Comparison of ENCODE assay signal across 1 fruit fly cellular context in the genomic region with DNA sequence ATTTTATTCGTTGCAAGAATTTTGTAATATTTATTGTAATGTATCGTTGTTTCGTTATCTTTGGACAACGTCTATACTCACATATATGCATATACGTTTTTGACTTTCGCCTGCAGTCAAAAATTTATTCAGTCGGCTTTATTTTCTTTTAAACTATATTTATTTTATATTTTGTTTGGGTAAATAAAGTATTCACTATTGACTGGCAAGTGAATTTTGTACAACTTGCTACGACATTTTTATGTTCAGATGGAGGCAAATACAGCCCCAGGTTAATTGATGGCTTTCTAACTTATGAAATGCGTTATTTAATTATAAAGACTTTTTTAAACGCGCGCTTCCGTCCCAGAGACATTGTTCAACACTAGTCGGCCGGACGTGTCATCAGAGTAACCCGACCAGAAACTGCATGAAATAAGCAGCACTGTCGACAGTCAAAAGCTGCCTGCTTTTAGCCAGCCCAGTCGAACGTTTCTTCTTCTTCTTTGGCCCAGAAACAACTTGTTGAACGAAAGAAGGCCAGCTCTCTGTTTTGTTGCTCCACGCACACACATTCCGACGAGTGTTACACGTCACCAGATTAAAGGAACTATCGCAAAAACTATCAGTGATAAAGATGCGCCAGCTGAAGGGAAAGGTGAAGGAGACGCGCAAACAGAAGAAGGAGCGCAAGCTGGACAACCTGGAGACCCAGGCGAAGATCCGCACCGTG.
TF ChIP-seq lines count a peak whose summit lies in the region.

A gene (plus strand): TSS at position 498 of the 712 bp plus-strand sequence.

TF ChIP-seq in whole organism, embryonic, 481 proteins besides CTCF, POLR2A, EP300 and RAD21 (continued from another document and continues in another):
- TF ChIP-seq grn (GFP tag; optimal IDR thresholded peaks at IDR 0.05; lab: Kevin White, UChicago) (peak; percentile 18), Jarid2 (GFP tag; optimal IDR thresholded peaks at IDR 0.05; lab: Kevin White, UChicago) (peak; percentile 74), Dip3 (GFP tag; optimal IDR thresholded peaks at IDR 0.05; lab: Kevin White, UChicago) (peak; percentile 91), ftz-f1 (GFP tag; optimal IDR thresholded peaks at IDR 0.05; lab: Kevin White, UChicago) (peak; percentile 97), CG10366 (GFP tag; IDR thresholded peaks at IDR 0.05; lab: Robert Waterston, UW) (peak; percentile 82), BEAF-32 (GFP tag; optimal IDR thresholded peaks at IDR 0.05; lab: Kevin White, UChicago) (peak; percentile 72), lov (optimal IDR thresholded peaks at IDR 0.05; lab: Kevin White, UChicago) (no peak), lov (GFP tag; IDR thresholded peaks at IDR 0.05; lab: Robert Waterston, UW) (0 out of 3 replicates have a peak, but pooled peaks have one; percentile 71), odd (GFP tag; optimal IDR thresholded peaks at IDR 0.05; lab: Kevin White, UChicago) (no peak), HLH54F (GFP tag; optimal IDR thresholded peaks at IDR 0.05; lab: Kevin White, UChicago) (peak; percentile 94), CG11695 (GFP tag; IDR thresholded peaks at IDR 0.05; lab: Robert Waterston, UW) (no peak), CG6654 (GFP tag; optimal IDR thresholded peaks at IDR 0.05; lab: Kevin White, UChicago) (no peak), CG7987 (GFP tag; optimal IDR thresholded peaks at IDR 0.05; lab: Kevin White, UChicago) (peak; percentile 92), hth (optimal IDR thresholded peaks at IDR 0.05; lab: Kevin White, UChicago) (no peak), CG34376 (GFP tag; optimal IDR thresholded peaks at IDR 0.05; lab: Kevin White, UChicago) (peak; percentile 83), stwl (tag; optimal IDR thresholded peaks at IDR 0.05; lab: Kevin White, UChicago) (peak; percentile 96), grau (tag; optimal IDR thresholded peaks at IDR 0.05; lab: Kevin White, UChicago) (peak; percentile 70), Dad (GFP tag; optimal IDR thresholded peaks at IDR 0.05; lab: Kevin White, UChicago) (peak; percentile 91), run (tag; optimal IDR thresholded peaks at IDR 0.05; lab: Kevin White, UChicago) (no peak), CG32532 (GFP tag; IDR thresholded peaks at IDR 0.05; lab: Robert Waterston, UW) (peak; percentile 88), CG9817 (tag; optimal IDR thresholded peaks at IDR 0.05; lab: Kevin White, UChicago) (peak; percentile 92), Camta (GFP tag; optimal IDR thresholded peaks at IDR 0.05; lab: Kevin White, UChicago) (peak; percentile 83), sd (tag; optimal IDR thresholded peaks at IDR 0.05; lab: Kevin White, UChicago) (peak; percentile 95), CG1024 (GFP tag; IDR thresholded peaks at IDR 0.05; lab: Robert Waterston, UW) (peak; percentile 55), Ets97D (GFP tag; optimal IDR thresholded peaks at IDR 0.05; lab: Kevin White, UChicago) (peak; percentile 98), CG15601 (tag; optimal IDR thresholded peaks at IDR 0.05; lab: Kevin White, UChicago) (peak; percentile 80), CG16815 (GFP tag; optimal IDR thresholded peaks at IDR 0.05; lab: Kevin White, UChicago) (peak; percentile 77), CG11456 (GFP tag; IDR thresholded peaks at IDR 0.05; lab: Robert Waterston, UW) (peak; percentile 96), tll (GFP tag; optimal IDR thresholded peaks at IDR 0.05; lab: Kevin White, UChicago) (peak in 1 of 2 experiments; percentile 16), CG14667 (GFP tag; IDR thresholded peaks at IDR 0.05; lab: Robert Waterston, UW) (peak; percentile 73), disco-r (GFP tag; optimal IDR thresholded peaks at IDR 0.05; lab: Kevin White, UChicago) (peak; percentile 81), CG8924 (tag; optimal IDR thresholded peaks at IDR 0.05; lab: Kevin White, UChicago) (peak; percentile 58), CG18011 (GFP tag; optimal IDR thresholded peaks at IDR 0.05; lab: Kevin White, UChicago) (peak; percentile 100), gcm2 (GFP tag; optimal IDR thresholded peaks at IDR 0.05; lab: Kevin White, UChicago) (peak; percentile 80), bigmax (GFP tag; optimal IDR thresholded peaks at IDR 0.05; lab: Kevin White, UChicago) (peak; percentile 61), fd96Cb (tag; optimal IDR thresholded peaks at IDR 0.05; lab: Kevin White, UChicago) (peak; percentile 46), CG1602 (GFP tag; optimal IDR thresholded peaks at IDR 0.05; lab: Kevin White, UChicago) (peak; percentile 67), eve (GFP tag; optimal IDR thresholded peaks at IDR 0.05; lab: Kevin White, UChicago) (no peak), pzg (GFP tag; optimal IDR thresholded peaks at IDR 0.05; lab: Kevin White, UChicago) (peak; percentile 99), nerfin-2 (GFP tag; IDR thresholded peaks at IDR 0.05; lab: Robert Waterston, UW; ENCODE audit: partially characterized antibody) (no peak), CG43689 (GFP tag; IDR thresholded peaks at IDR 0.05; lab: Robert Waterston, UW) (peak; percentile 34; the same call in 1 of the 2 replicates), Gug (GFP tag; IDR thresholded peaks at IDR 0.05; lab: Robert Waterston, UW) (peak; percentile 86), nmo (GFP tag; optimal IDR thresholded peaks at IDR 0.05; lab: Kevin White, UChicago) (peak; percentile 85), tup (GFP tag; optimal IDR thresholded peaks at IDR 0.05; lab: Kevin White, UChicago) (peak; percentile 83), sens (GFP tag; lab: Kevin White, UChicago) (peak; percentile 84), CG17359 (tag; optimal IDR thresholded peaks at IDR 0.05; lab: Kevin White, UChicago) (peak; percentile 82), ind (GFP tag; optimal IDR thresholded peaks at IDR 0.05; lab: Kevin White, UChicago) (peak; percentile 85), HLH4C (GFP tag; IDR thresholded peaks at IDR 0.05; lab: Robert Waterston, UW; ENCODE audit: partially characterized antibody) (peak; percentile 49; the same call in 1 of the 3 replicates), pum (GFP tag; optimal IDR thresholded peaks at IDR 0.05; lab: Kevin White, UChicago) (peak; percentile 83), phol (tag; optimal IDR thresholded peaks at IDR 0.05; lab: Kevin White, UChicago) (peak; percentile 76), CG4328 (GFP tag; optimal IDR thresholded peaks at IDR 0.05; lab: Kevin White, UChicago) (peak; percentile 82), schlank (tag; optimal IDR thresholded peaks at IDR 0.05; lab: Kevin White, UChicago) (peak; percentile 63), zfh1 (GFP tag; IDR thresholded peaks at IDR 0.05; lab: Robert Waterston, UW) (peak; percentile 89), br (optimal IDR thresholded peaks at IDR 0.05; lab: Kevin White, UChicago) (no peak), Oaz (GFP tag; IDR thresholded peaks at IDR 0.05; lab: Robert Waterston, UW) (peak; percentile 33; the same call in 1 of the 2 replicates), sim (GFP tag; IDR thresholded peaks at IDR 0.05; lab: Robert Waterston, UW) (no peak), PHDP (tag; optimal IDR thresholded peaks at IDR 0.05; lab: Kevin White, UChicago) (peak; percentile 59), bowl (GFP tag; IDR thresholded peaks at IDR 0.05; lab: Robert Waterston, UW) (peak; percentile 77), esg (GFP tag; conservative IDR thresholded peaks at IDR 0.05; lab: Robert Waterston, UW) (no peak; the same call in 1 of the 2 replicates), Adf1 (GFP tag; IDR thresholded peaks at IDR 0.05; lab: Robert Waterston, UW) (peak; percentile 74), CoRest (tag; optimal IDR thresholded peaks at IDR 0.05; lab: Kevin White, UChicago) (peak; percentile 84), Hr78 (GFP tag; optimal IDR thresholded peaks at IDR 0.05; lab: Kevin White, UChicago) (no peak), Tbp (GFP tag; optimal IDR thresholded peaks at IDR 0.05; lab: Kevin White, UChicago) (no peak), slp2 (GFP tag; optimal IDR thresholded peaks at IDR 0.05; lab: Kevin White, UChicago) (peak; percentile 72), CG8359 (GFP tag; optimal IDR thresholded peaks at IDR 0.05; lab: Kevin White, UChicago; ENCODE audit: borderline replicate concordance) (no peak), sug (tag; optimal IDR thresholded peaks at IDR 0.05; lab: Kevin White, UChicago) (peak; percentile 89), dati (GFP tag; IDR thresholded peaks at IDR 0.05; lab: Robert Waterston, UW) (peak; percentile 46; the same call in 1 of the 2 replicates), wor (GFP tag; IDR thresholded peaks at IDR 0.05; lab: Robert Waterston, UW) (no peak), Mes4 (GFP tag; optimal IDR thresholded peaks at IDR 0.05; lab: Kevin White, UChicago) (peak; percentile 75), bab2 (GFP tag; optimal IDR thresholded peaks at IDR 0.05; lab: Kevin White, UChicago) (peak; percentile 82), crc (GFP tag; optimal IDR thresholded peaks at IDR 0.05; lab: Kevin White, UChicago) (peak; percentile 65), CG11560 (tag; IDR thresholded peaks at IDR 0.05; lab: Robert Waterston, UW) (peak; percentile 67; the same call in 2 of the 3 replicates), CHES-1-like (GFP tag; optimal IDR thresholded peaks at IDR 0.05; lab: Kevin White, UChicago) (peak; percentile 95), CG9876 (GFP tag; optimal IDR thresholded peaks at IDR 0.05; lab: Kevin White, UChicago) (peak; percentile 92), usp (GFP tag; optimal IDR thresholded peaks at IDR 0.05; lab: Kevin White, UChicago) (no peak), scrt (GFP tag; optimal IDR thresholded peaks at IDR 0.05; lab: Kevin White, UChicago) (peak; percentile 100), B-H1 (GFP tag; IDR thresholded peaks at IDR 0.05; lab: Robert Waterston, UW) (peak; percentile 58; the same call in 2 of the 3 replicates), CG8388 (GFP tag; optimal IDR thresholded peaks at IDR 0.05; lab: Kevin White, UChicago) (peak; percentile 31), Myb (GFP tag; optimal IDR thresholded peaks at IDR 0.05; lab: Kevin White, UChicago) (peak; percentile 91), cg (GFP tag; optimal IDR thresholded peaks at IDR 0.05; lab: Kevin White, UChicago) (peak; percentile 28), CG30431 (GFP tag; optimal IDR thresholded peaks at IDR 0.05; lab: Kevin White, UChicago) (peak; percentile 79), Scr (GFP tag; IDR thresholded peaks at IDR 0.05; lab: Robert Waterston, UW; ENCODE audit: partially characterized antibody) (peak; percentile 62), lola (GFP tag; optimal IDR thresholded peaks at IDR 0.05; lab: Kevin White, UChicago) (peak in 1 of 3 experiments; percentile 17), ac (GFP tag; optimal IDR thresholded peaks at IDR 0.05; lab: Kevin White, UChicago) (no peak), CG2875 (GFP tag; optimal IDR thresholded peaks at IDR 0.05; lab: Kevin White, UChicago) (peak; percentile 59), C15 (GFP tag; IDR thresholded peaks at IDR 0.05; lab: Robert Waterston, UW) (0 out of 3 replicates have a peak, but pooled peaks have one; percentile 57), wek (GFP tag; optimal IDR thresholded peaks at IDR 0.05; lab: Kevin White, UChicago) (peak; percentile 54), CG3065 (GFP tag; optimal IDR thresholded peaks at IDR 0.05; lab: Kevin White, UChicago) (peak; percentile 74), CG12391 (tag; optimal IDR thresholded peaks at IDR 0.05; lab: Kevin White, UChicago) (peak; percentile 72), eyg (GFP tag; optimal IDR thresholded peaks at IDR 0.05; lab: Kevin White, UChicago) (peak; percentile 81), ap (GFP tag; IDR thresholded peaks at IDR 0.05; lab: Robert Waterston, UW) (0 out of 2 replicates have a peak, but pooled peaks have one; percentile 28), CG9609 (GFP tag; optimal IDR thresholded peaks at IDR 0.05; lab: Kevin White, UChicago) (peak; percentile 92), CG4404 (GFP tag; IDR thresholded peaks at IDR 0.05; lab: Robert Waterston, UW) (peak; percentile 61), al (GFP tag; IDR thresholded peaks at IDR 0.05; lab: Robert Waterston, UW) (peak; percentile 90), jumu (GFP tag; optimal IDR thresholded peaks at IDR 0.05; lab: Kevin White, UChicago) (peak; percentile 91), Bgb (GFP tag; IDR thresholded peaks at IDR 0.05; lab: Robert Waterston, UW; ENCODE audit: partially characterized antibody) (peak; percentile 81), tna (GFP tag; IDR thresholded peaks at IDR 0.05; lab: Robert Waterston, UW; ENCODE audit: partially characterized antibody) (peak; percentile 50), zen (tag; optimal IDR thresholded peaks at IDR 0.05; lab: Kevin White, UChicago) (peak; percentile 80), CG16813 (GFP tag; IDR thresholded peaks at IDR 0.05; lab: Robert Waterston, UW; ENCODE audit: partially characterized antibody) (peak; percentile 71), trem (tag; optimal IDR thresholded peaks at IDR 0.05; lab: Kevin White, UChicago) (peak; percentile 75), CG12219 (GFP tag; optimal IDR thresholded peaks at IDR 0.05; lab: Kevin White, UChicago) (peak; percentile 56), Max (GFP tag; optimal IDR thresholded peaks at IDR 0.05; lab: Kevin White, UChicago) (peak; percentile 84), p53 (GFP tag; optimal IDR thresholded peaks at IDR 0.05; lab: Kevin White, UChicago) (peak; percentile 89), gce (GFP tag; IDR thresholded peaks at IDR 0.05; lab: Robert Waterston, UW) (peak; percentile 72; the same call in 2 of the 3 replicates), ems (GFP tag; optimal IDR thresholded peaks at IDR 0.05; lab: Kevin White, UChicago) (peak; percentile 86), CG10462 (GFP tag; optimal IDR thresholded peaks at IDR 0.05; lab: Kevin White, UChicago) (peak; percentile 16), CG18764 (GFP tag; optimal IDR thresholded peaks at IDR 0.05; lab: Kevin White, UChicago) (peak; percentile 80), sima (GFP tag; optimal IDR thresholded peaks at IDR 0.05; lab: Kevin White, UChicago) (peak; percentile 28), sqz (GFP tag; optimal IDR thresholded peaks at IDR 0.05; lab: Kevin White, UChicago) (no peak), salm (tag; optimal IDR thresholded peaks at IDR 0.05; lab: Kevin White, UChicago) (peak; percentile 23), Fer3 (tag; optimal IDR thresholded peaks at IDR 0.05; lab: Kevin White, UChicago) (peak; percentile 79), ken (GFP tag; IDR thresholded peaks at IDR 0.05; lab: Robert Waterston, UW) (peak; percentile 91), NfI (GFP tag; optimal IDR thresholded peaks at IDR 0.05; lab: Kevin White, UChicago) (peak; percentile 90), E2f2 (GFP tag; IDR thresholded peaks at IDR 0.05; lab: Robert Waterston, UW) (peak; percentile 100), CG12744 (GFP tag; optimal IDR thresholded peaks at IDR 0.05; lab: Kevin White, UChicago) (peak; percentile 77), dmrt11E (tag; optimal IDR thresholded peaks at IDR 0.05; lab: Kevin White, UChicago) (peak; percentile 41), CG2678 (tag; optimal IDR thresholded peaks at IDR 0.05; lab: Kevin White, UChicago) (no peak), Hey (tag; optimal IDR thresholded peaks at IDR 0.05; lab: Kevin White, UChicago) (peak; percentile 71), CG32767 (GFP tag; IDR thresholded peaks at IDR 0.05; lab: Robert Waterston, UW) (peak; percentile 38; the same call in 1 of the 2 replicates), fd102C (GFP tag; optimal IDR thresholded peaks at IDR 0.05; lab: Kevin White, UChicago) (peak; percentile 70)
